Worm (Caenorhabditis elegans) whole organism, L4/young adult: ENCODE measurements around the gene nhr-106.

Experiments used
- W03F9.2 ChIP-seq: fragments of 150-350 bp; optimal IDR thresholded peaks from 2 replicates; lab custom pipeline; 2014; ENCODE audit warnings: missing biosample characterization, missing genetic modification characterization
- dao-5 ChIP-seq: sonication (generic microtip); optimal IDR thresholded peaks from 2 replicates; lab custom pipeline; 2016; ENCODE audit warnings: missing genotype, missing genetic modification characterization, moderate library complexity, missing compliant biosample characterization
- him-1 ChIP-seq: sonication (generic microtip); optimal IDR thresholded peaks from 2 replicates; lab custom pipeline; 2016; ENCODE audit warnings: missing genotype, missing genetic modification reagents, missing genetic modification characterization, missing compliant biosample characterization

DNA sequence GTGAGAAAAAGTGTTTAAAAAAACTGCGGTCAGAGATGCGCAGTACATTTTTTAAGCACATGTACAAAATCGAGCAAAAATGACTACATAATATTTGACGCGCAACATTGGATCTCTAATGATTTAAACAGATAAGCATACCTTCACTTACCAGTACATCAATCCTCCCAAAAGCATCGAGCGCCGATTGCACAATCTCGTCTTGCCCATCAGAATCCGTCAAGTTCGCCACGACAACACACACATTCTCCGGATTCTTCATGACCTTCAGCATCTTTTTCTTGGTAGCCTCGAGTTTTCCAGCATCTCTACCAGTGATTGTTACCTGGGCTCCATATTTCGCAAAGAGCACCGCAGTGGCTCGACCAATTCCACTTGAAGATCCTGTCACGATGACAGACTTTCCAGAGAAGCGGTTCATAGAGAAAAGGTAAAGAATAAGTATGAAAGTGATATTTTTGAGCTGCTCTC, 13.4 kb downstream of the nhr-106 start, which contains the start of gene T01G6.10:
- TF ChIP-seq dao-5 (tag; lab: Kevin White, UChicago) (no peak), W03F9.2 (tag; lab: Kevin White, UChicago) (no peak), him-1 (tag; lab: Kevin White, UChicago) (no peak)
